Fruit fly (Drosophila melanogaster) whole organism, embryonic: ENCODE measurements around the gene vari.

Experiments used
- CG10431 ChIP-seq: fragments of 200-800 bp; sonication (Bioruptor generic); optimal IDR thresholded peaks from 3 replicates; lab custom pipeline; 2018; ENCODE audit warnings: missing biosample characterization, mild to moderate bottlenecking, missing genetic modification characterization
- CG12744 ChIP-seq: fragments of 200-800 bp; sonication (Bioruptor generic); optimal IDR thresholded peaks from 2 replicates; lab custom pipeline; 2016; ENCODE audit warnings: missing biosample characterization, missing genetic modification characterization
- CG9437 ChIP-seq: fragments of 200-800 bp; sonication (Bioruptor generic); optimal IDR thresholded peaks from 2 replicates; lab custom pipeline; 2018; ENCODE audit warnings: missing biosample characterization, mild to moderate bottlenecking, missing genetic modification characterization
- Gug ChIP-seq: fragments of 200-800 bp; sonication (Bioruptor generic); IDR thresholded peaks from 4 replicates; pipeline ENCODE4 v1.3.6; 2022; ENCODE audit warnings: missing biosample characterization, missing genetic modification characterization
- ham ChIP-seq: fragments of 200-800 bp; sonication (Bioruptor generic); IDR thresholded peaks from 2 replicates; pipeline ENCODE4 v1.3.6; 2022; ENCODE audit warnings: missing biosample characterization, missing genetic modification characterization

dm6 chr2L:20776940-20777502, 19.8 kb downstream of the vari start:
- TF ChIP-seq CG12744 (GFP tag; lab: Kevin White, UChicago): no peak
- TF ChIP-seq CG10431 (GFP tag; lab: Kevin White, UChicago): no peak
- no peak for TF ChIP-seq Gug (GFP tag; lab: Robert Waterston, UW)
- no peak for TF ChIP-seq CG9437 (GFP tag; lab: Kevin White, UChicago)
- no peak for TF ChIP-seq ham (GFP tag; lab: Robert Waterston, UW)
